Worm (Caenorhabditis elegans): ENCODE results near the gene F31E3.2.
A peak's percentile ranks its signal among the peaks of the same experiment; 100 is the strongest.

F31E3.2 gene

ce11 chrIII:6961937-6962504 lies 11.8 kb upstream of the F31E3.2 start, which contains the start of the genes rpn-6.1 and F57B9.1:
TSS of gene rpn-6.1 (minus strand) at chrIII:6962001.
TSS of gene F57B9.1 (plus strand) at chrIII:6962090.
- TF ChIP-seq mep-1 (tag; optimal IDR thresholded peaks at IDR 0.05) (peak; percentile 15), dpl-1 (GFP tag; optimal IDR thresholded peaks at IDR 0.05) (peak in 1 of 3 experiments; percentile 11), ceh-88 (GFP tag; IDR thresholded peaks at IDR 0.05) (no peak), nhr-20 (tag; optimal IDR thresholded peaks at IDR 0.05) (peak; percentile 29), pqm-1 (tag; optimal IDR thresholded peaks at IDR 0.05) (no peak), lsy-2 (tag; optimal IDR thresholded peaks at IDR 0.05) (peak in 1 of 2 experiments; percentile 64), tlp-1 (tag; optimal IDR thresholded peaks at IDR 0.05) (no peak), lin-35 (GFP tag; optimal IDR thresholded peaks at IDR 0.05) (peak in 1 of 2 experiments; percentile 53), elt-3 (tag; optimal IDR thresholded peaks at IDR 0.05) (peak in 2 of 6 experiments; percentile 66 to 73), efl-1 (optimal IDR thresholded peaks at IDR 0.05) (peak in 1 of 2 experiments; percentile 4), efl-1 (GFP tag; optimal IDR thresholded peaks at IDR 0.05 in 1 of 2) (peak in 1 of 2 experiments; percentile 68), pag-3 (tag; optimal IDR thresholded peaks at IDR 0.05; ENCODE audit: borderline replicate concordance, insufficient read depth) (peak; percentile 63), ztf-11 (tag; optimal IDR thresholded peaks at IDR 0.05) (no peak), tbx-2 (tag; optimal IDR thresholded peaks at IDR 0.05) (no peak), nhr-90 (tag; optimal IDR thresholded peaks at IDR 0.05; ENCODE audit: poor library complexity) (peak; percentile 6), isw-1 (GFP tag; IDR thresholded peaks at IDR 0.05) (no peak), blmp-1 (tag; optimal IDR thresholded peaks at IDR 0.05) (peak; percentile 38), efl-3 (GFP tag; optimal IDR thresholded peaks at IDR 0.05) (no peak), nhr-71 (tag; optimal IDR thresholded peaks at IDR 0.05) (peak; percentile 12), nhr-85 (tag) (peak; percentile 49), lin-14 (GFP tag; optimal IDR thresholded peaks at IDR 0.05) (peak; percentile 40), snu-23 (GFP tag; optimal IDR thresholded peaks at IDR 0.05) (peak; percentile 36)

- TF ChIP-seq unc-30 (tag; optimal IDR thresholded peaks at IDR 0.05) = no peak
- no peak for TF ChIP-seq sptf-1 (tag; optimal IDR thresholded peaks at IDR 0.05)
- no peak for TF ChIP-seq ceh-90 (tag; optimal IDR thresholded peaks at IDR 0.05)
- no peak for TF ChIP-seq nhr-77 (tag; optimal IDR thresholded peaks at IDR 0.05)
- TF ChIP-seq unc-62 (GFP tag; optimal IDR thresholded peaks at IDR 0.05) = no peak
- peak; percentile 42 for TF ChIP-seq nhr-47 (tag; optimal IDR thresholded peaks at IDR 0.05)
- TF ChIP-seq xbp-1 (tag; optimal IDR thresholded peaks at IDR 0.05) = peak; percentile 36
- no peak for TF ChIP-seq nhr-85 (tag)
- TF ChIP-seq nhr-84 (tag; optimal IDR thresholded peaks at IDR 0.05) = no peak
- TF ChIP-seq ceh-8 (GFP tag; optimal IDR thresholded peaks at IDR 0.05) = no peak
- TF ChIP-seq mep-1 (tag; optimal IDR thresholded peaks at IDR 0.05) = peak; percentile 16
- no peak for TF ChIP-seq vab-15 (tag; optimal IDR thresholded peaks at IDR 0.05)
- peak; percentile 54 for TF ChIP-seq C16A3.4 (tag; optimal IDR thresholded peaks at IDR 0.05)
- TF ChIP-seq lin-14 (GFP tag; optimal IDR thresholded peaks at IDR 0.05) = peak; percentile 30
- peak in 1 of 6 experiments; percentile 5 for TF ChIP-seq elt-3 (tag; optimal IDR thresholded peaks at IDR 0.05)
- TF ChIP-seq ztf-4 (tag; optimal IDR thresholded peaks at IDR 0.05) = no peak
- no peak for TF ChIP-seq mef-2 (tag; optimal IDR thresholded peaks at IDR 0.05)
- TF ChIP-seq lsy-2 (tag; optimal IDR thresholded peaks at IDR 0.05) = peak; percentile 82 to 94
- no peak for TF ChIP-seq ztf-11 (tag; optimal IDR thresholded peaks at IDR 0.05)
- no peak for TF ChIP-seq nhr-11 (tag; optimal IDR thresholded peaks at IDR 0.05)
- TF ChIP-seq unc-130 (tag; optimal IDR thresholded peaks at IDR 0.05) = no peak
- peak; percentile 51 for TF ChIP-seq skn-1 (tag; optimal IDR thresholded peaks at IDR 0.05)
- no peak for TF ChIP-seq mab-9 (GFP tag; IDR thresholded peaks at IDR 0.05)
- TF ChIP-seq dsc-1 (tag; optimal IDR thresholded peaks at IDR 0.05) = no peak
- TF ChIP-seq hlh-17 (GFP tag; optimal IDR thresholded peaks at IDR 0.05; ENCODE audit: borderline replicate concordance) = no peak
- TF ChIP-seq blmp-1 (tag; optimal IDR thresholded peaks at IDR 0.05) = peak; percentile 43
- TF ChIP-seq isw-1 (GFP tag; IDR thresholded peaks at IDR 0.05) = peak; percentile 34
- peak; percentile 17 for TF ChIP-seq fkh-8 (tag; optimal IDR thresholded peaks at IDR 0.05)
- no peak for TF ChIP-seq pax-3 (tag; optimal IDR thresholded peaks at IDR 0.05)
- TF ChIP-seq dpl-1 (GFP tag; optimal IDR thresholded peaks at IDR 0.05) = peak; percentile 84 to 92 (median 89)
- peak in 1 of 2 experiments; percentile 18 for TF ChIP-seq mdl-1 (tag; optimal IDR thresholded peaks at IDR 0.05)
- TF ChIP-seq lin-15B (tag; optimal IDR thresholded peaks at IDR 0.05) = no peak
- peak; percentile 53 for TF ChIP-seq snu-23 (GFP tag; optimal IDR thresholded peaks at IDR 0.05)
- peak; percentile 42 for TF ChIP-seq C04F5.9 (tag; optimal IDR thresholded peaks at IDR 0.05)
- TF ChIP-seq nhr-90 (tag; optimal IDR thresholded peaks at IDR 0.05; ENCODE audit: poor library complexity) = no peak
- TF ChIP-seq nhr-19 (GFP tag; conservative IDR thresholded peaks at IDR 0.05) = peak; percentile 41
- peak; percentile 23 for TF ChIP-seq swsn-7 (tag; optimal IDR thresholded peaks at IDR 0.05)
Observed at ce11 chrIII:6968080-6968639, 5.6 kb upstream of the F31E3.2 start, which contains the start of gene panl-2. TSS of gene panl-2 (minus strand) at chrIII:6968130.

All from whole organism, L1 larva.